Worm (Caenorhabditis elegans) whole organism, L4 larva: ENCODE data around the gene chil-13.

ENCODE experiments used
- aly-2 ChIP-seq: sonication (generic microtip); optimal IDR thresholded peaks from 2 replicates; lab custom pipeline; 2018; ENCODE audit warnings: missing biosample characterization, missing genetic modification characterization
- ama-1 ChIP-seq: fragments of 150-350 bp; optimal IDR thresholded peaks from 2 replicates; lab custom pipeline; 2014; ENCODE audit warnings: inconsistent platforms, mixed read lengths
- dpl-1 ChIP-seq: fragments of 150-350 bp; optimal IDR thresholded peaks from 2 replicates; lab custom pipeline; 2014; ENCODE audit warnings: missing biosample characterization, missing genetic modification reagents, missing genetic modification characterization
- lim-7 ChIP-seq: fragments of 200-800 bp; sonication (Bioruptor generic); IDR thresholded peaks from 2 replicates; pipeline ENCODE4 v1.3.6; 2022; ENCODE audit warnings: missing genetic modification characterization, missing compliant biosample characterization
- mdl-1 ChIP-seq, 2 experiments: fragments of 150-350 bp in 1 of 2; sonication (generic microtip) in 1 of 2; optimal IDR thresholded peaks; 2 replicates each; lab custom pipeline; 2014 to 2017; ENCODE audit warnings: missing biosample characterization in 2 of 2, missing genetic modification characterization in 2 of 2
- saeg-2 ChIP-seq: fragments of 200-800 bp; sonication (Bioruptor generic); IDR thresholded peaks from 2 replicates; pipeline ENCODE4 v1.3.6; 2022; ENCODE audit warnings: missing genetic modification reagents, missing genetic modification characterization, missing compliant biosample characterization
- unc-62 ChIP-seq, 3 experiments: fragments of 150-350 bp in 1 of 3; sonication (generic microtip); optimal IDR thresholded peaks in 2 of 3; peaks in 1 of 3; 1 replicate in 1 of 3; 2 replicates in 2 of 3; lab custom pipeline; 2014 to 2017; ENCODE audit warnings: missing biosample characterization in 3 of 3, missing genetic modification characterization in 3 of 3, missing genetic modification reagents in 3 of 3, missing genotype in 1 of 3

DNA sequence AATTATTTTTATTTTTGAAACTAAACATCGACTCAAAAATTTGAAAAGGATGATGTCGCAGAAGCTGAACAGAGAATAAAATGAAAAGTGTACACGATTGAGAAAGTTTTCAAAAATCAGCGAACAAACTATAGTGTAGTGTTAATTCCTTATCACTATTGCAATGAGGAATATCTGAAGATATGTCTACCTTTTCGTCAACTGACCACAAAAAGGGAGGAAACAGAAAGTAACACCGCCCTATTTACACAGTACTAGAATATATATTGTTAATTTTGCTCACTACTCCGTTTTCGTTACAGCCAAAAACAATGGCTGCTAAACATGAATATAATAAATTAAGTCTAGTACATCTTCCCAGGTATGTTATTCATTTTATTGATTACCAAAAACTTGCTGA, 9.8 kb upstream of the chil-13 start, which contains the start of gene chil-18:
- no peak for TF ChIP-seq mdl-1 (tag; optimal IDR thresholded peaks at IDR 0.05; lab: Kevin White, UChicago)
- TF ChIP-seq saeg-2 (GFP tag; lab: Robert Waterston, UW): no peak
- TF ChIP-seq aly-2 (tag; lab: Kevin White, UChicago): no peak
- no peak for TF ChIP-seq ama-1 (lab: Kevin White, UChicago)
- no peak for TF ChIP-seq lim-7 (GFP tag; lab: Robert Waterston, UW)
- TF ChIP-seq unc-62 (GFP tag; optimal IDR thresholded peaks at IDR 0.05 in 1 of 2; lab: Kevin White, UChicago): no peak
- no peak for TF ChIP-seq unc-62 (tag; optimal IDR thresholded peaks at IDR 0.05; lab: Kevin White, UChicago)
- no peak for TF ChIP-seq dpl-1
